Fruit fly (Drosophila melanogaster) whole organism: ENCODE data around the gene RIOK2.

Experiments used
- CG8478 ChIP-seq: fragments of >200 bp; optimal IDR thresholded peaks from 2 replicates; lab custom pipeline; 2018; ENCODE audit warnings: inconsistent platforms
- pan ChIP-seq: fragments of >200 bp; optimal IDR thresholded peaks from 2 replicates; lab custom pipeline; 2017
- usp ChIP-seq: fragments of >200 bp; optimal IDR thresholded peaks from 2 replicates; lab custom pipeline; 2017; ENCODE audit warnings: missing biosample characterization, missing genetic modification characterization, mixed read lengths

dm6 chr3R:25239880-25240279, 25.8 kb upstream of the RIOK2 start, which contains the start of gene to:
- no peak for TF ChIP-seq usp (GFP tag; lab: Kevin White, UChicago)
- no peak for TF ChIP-seq CG8478 (lab: Kevin White, UChicago)
- no peak for TF ChIP-seq pan (lab: Kevin White, UChicago)
